Worm (Caenorhabditis elegans) whole organism, L4 larva: ENCODE results near the gene C14F11.7.

Experiments used
- D1046.2 ChIP-seq: fragments of 200-800 bp; sonication (Bioruptor generic); IDR thresholded peaks from 2 replicates; pipeline ENCODE4 v1.3.6; 2022; ENCODE audit warnings: missing genetic modification characterization, missing compliant biosample characterization
- F49E8.2 ChIP-seq: sonication (generic microtip); optimal IDR thresholded peaks from 2 replicates; lab custom pipeline; 2016; ENCODE audit warnings: missing compliant biosample characterization, mild to moderate bottlenecking, missing genetic modification characterization, borderline replicate concordance
- T26A8.4 ChIP-seq: fragments of 200-800 bp; sonication (Bioruptor generic); IDR thresholded peaks from 2 replicates; pipeline ENCODE4 v1.3.6; 2022; ENCODE audit warnings: missing genetic modification characterization, missing compliant biosample characterization
- Y105C5A.15 ChIP-seq: fragments of 200-800 bp; sonication (Bioruptor generic); IDR thresholded peaks from 2 replicates; pipeline ENCODE4 v1.3.6; 2022; ENCODE audit warnings: missing genetic modification characterization, missing compliant biosample characterization
- Y48G9A.11 ChIP-seq: fragments of 200-800 bp; sonication (Bioruptor generic); IDR thresholded peaks from 2 replicates; pipeline ENCODE4 v1.3.6; 2022; ENCODE audit warnings: missing genetic modification reagents, missing genetic modification characterization, missing compliant biosample characterization
- aha-1 ChIP-seq: fragments of 150-350 bp; peaks from one replicate; lab custom pipeline; 2014; ENCODE audit warnings: missing biosample characterization, missing genetic modification characterization
- cey-2 ChIP-seq: sonication (generic microtip); optimal IDR thresholded peaks from 3 replicates; lab custom pipeline; 2017; ENCODE audit warnings: missing genetic modification characterization, mild to moderate bottlenecking, missing compliant biosample characterization, antibody characterized with exemption, borderline replicate concordance; ENCODE audit not compliant: insufficient read depth
- daf-12 ChIP-seq: fragments of 150-350 bp; optimal IDR thresholded peaks from 2 replicates; lab custom pipeline; 2014; ENCODE audit warnings: missing biosample characterization, missing genetic modification reagents, missing genetic modification characterization
- daf-16 ChIP-seq, 3 experiments: sonication (generic microtip); optimal IDR thresholded peaks; 2 replicates each; lab custom pipeline; 2016 to 2017; ENCODE audit warnings: missing genetic modification characterization in 3 of 3, missing genetic modification reagents in 3 of 3, mild to moderate bottlenecking in 2 of 3, missing compliant biosample characterization in 2 of 3, missing biosample characterization in 1 of 3, moderate library complexity in 1 of 3
- daf-19 ChIP-seq: fragments of 200-800 bp; sonication (Bioruptor generic); conservative IDR thresholded peaks from 2 replicates; pipeline ENCODE4 v1.3.6; 2022; ENCODE audit warnings: missing genetic modification characterization, missing compliant biosample characterization
- dmd-6 ChIP-seq: fragments of 200-800 bp; sonication (Bioruptor generic); IDR thresholded peaks from 2 replicates; pipeline ENCODE4 v1.3.6; 2022; ENCODE audit warnings: missing genetic modification reagents, missing genetic modification characterization, missing compliant biosample characterization
- dmd-8 ChIP-seq: fragments of 200-800 bp; sonication (Bioruptor generic); IDR thresholded peaks from 2 replicates; pipeline ENCODE4 v1.3.6; 2022; ENCODE audit warnings: missing genetic modification characterization, missing compliant biosample characterization
- dmd-9 ChIP-seq: fragments of 200-800 bp; sonication (Bioruptor generic); IDR thresholded peaks from 2 replicates; pipeline ENCODE4 v1.3.6; 2022; ENCODE audit warnings: missing genetic modification reagents, missing genetic modification characterization, missing compliant biosample characterization
- dpl-1 ChIP-seq: fragments of 150-350 bp; optimal IDR thresholded peaks from 2 replicates; lab custom pipeline; 2014; ENCODE audit warnings: missing biosample characterization, missing genetic modification reagents, missing genetic modification characterization
- duxl-1 ChIP-seq: sonication (generic microtip); optimal IDR thresholded peaks from 2 replicates; lab custom pipeline; 2016; ENCODE audit warnings: mild to moderate bottlenecking, missing genetic modification characterization, moderate library complexity, missing compliant biosample characterization; ENCODE audit not compliant: poor library complexity
- dve-1 ChIP-seq: sonication (generic microtip); optimal IDR thresholded peaks from 2 replicates; lab custom pipeline; 2017; ENCODE audit warnings: antibody characterized with exemption, mild to moderate bottlenecking, missing genetic modification characterization, missing compliant biosample characterization; ENCODE audit not compliant: insufficient read depth
- egl-27 ChIP-seq: sonication (generic microtip); optimal IDR thresholded peaks from 3 replicates; lab custom pipeline; 2017; ENCODE audit warnings: missing biosample characterization, missing genetic modification reagents, missing genetic modification characterization
- gei-8 ChIP-seq: fragments of 200-800 bp; sonication (Bioruptor generic); optimal IDR thresholded peaks from 2 replicates; lab custom pipeline; 2018; ENCODE audit warnings: mild to moderate bottlenecking, missing genetic modification characterization, missing compliant biosample characterization
- hlh-11 ChIP-seq: fragments of 200-800 bp; sonication (Bioruptor generic); optimal IDR thresholded peaks from 2 replicates; lab custom pipeline; 2018; ENCODE audit warnings: mild to moderate bottlenecking, missing genetic modification characterization, missing compliant biosample characterization
- hlh-30 ChIP-seq: sonication (generic microtip); optimal IDR thresholded peaks from 2 replicates; lab custom pipeline; 2017; ENCODE audit warnings: antibody characterized with exemption, mild to moderate bottlenecking, missing genetic modification characterization, missing compliant biosample characterization; ENCODE audit not compliant: insufficient read depth
- lin-1 ChIP-seq: fragments of 200-800 bp; sonication (Bioruptor generic); IDR thresholded peaks from 2 replicates; pipeline ENCODE4 v1.3.6; 2022; ENCODE audit warnings: missing genetic modification reagents, missing genetic modification characterization, missing compliant biosample characterization
- lin-15B ChIP-seq: fragments of 150-350 bp; sonication (generic microtip); optimal IDR thresholded peaks from 3 replicates; lab custom pipeline; 2014; ENCODE audit warnings: missing biosample characterization, missing genetic modification characterization
- lin-38 ChIP-seq: fragments of 200-800 bp; sonication (Bioruptor generic); IDR thresholded peaks from 2 replicates; pipeline ENCODE4 v1.3.6; 2022; ENCODE audit warnings: missing genetic modification reagents, missing genetic modification characterization, missing compliant biosample characterization
- lsy-2 ChIP-seq, 2 experiments: fragments of 150-350 bp in 1 of 2; sonication (generic microtip) in 1 of 2; optimal IDR thresholded peaks; 2 replicates each; lab custom pipeline; 2014 to 2017; ENCODE audit warnings: missing biosample characterization in 2 of 2, missing genetic modification characterization in 2 of 2
- madf-9 ChIP-seq: fragments of 200-800 bp; sonication (Bioruptor generic); conservative IDR thresholded peaks from 2 replicates; pipeline ENCODE4 v1.3.6; 2022; ENCODE audit warnings: missing genetic modification reagents, missing genetic modification characterization, missing compliant biosample characterization
- mdt-29 ChIP-seq: fragments of 200-800 bp; sonication (Bioruptor generic); IDR thresholded peaks from 2 replicates; pipeline ENCODE4 v1.3.6; 2022; ENCODE audit warnings: missing genetic modification reagents, missing genetic modification characterization, missing compliant biosample characterization
- mep-1 ChIP-seq: fragments of 150-350 bp; sonication (generic microtip); optimal IDR thresholded peaks from 3 replicates; lab custom pipeline; 2014; ENCODE audit warnings: missing biosample characterization, missing genetic modification characterization
- mes-2 ChIP-seq: sonication (generic microtip); optimal IDR thresholded peaks from 2 replicates; lab custom pipeline; 2016; ENCODE audit warnings: missing genotype, mild to moderate bottlenecking, missing genetic modification characterization, missing compliant biosample characterization; ENCODE audit not compliant: poor library complexity, severe bottlenecking
- mxl-3 ChIP-seq: fragments of 200-800 bp; sonication (Bioruptor generic); optimal IDR thresholded peaks from 2 replicates; lab custom pipeline; 2018; ENCODE audit warnings: mild to moderate bottlenecking, missing genetic modification characterization, missing compliant biosample characterization
- nhr-102 ChIP-seq: sonication (generic microtip); optimal IDR thresholded peaks from 2 replicates; lab custom pipeline; 2016; ENCODE audit warnings: mild to moderate bottlenecking, missing genetic modification characterization, moderate library complexity, missing compliant biosample characterization
- nhr-28 ChIP-seq: fragments of 150-350 bp; optimal IDR thresholded peaks from 2 replicates; lab custom pipeline; 2014; ENCODE audit warnings: missing biosample characterization, missing genetic modification characterization
- nhr-48 ChIP-seq: sonication (generic microtip); optimal IDR thresholded peaks from 2 replicates; lab custom pipeline; 2016; ENCODE audit warnings: mild to moderate bottlenecking, missing genetic modification characterization, missing compliant biosample characterization
- nhr-76 ChIP-seq: fragments of 150-350 bp; optimal IDR thresholded peaks from 2 replicates; lab custom pipeline; 2014; ENCODE audit warnings: missing biosample characterization, missing genetic modification characterization
- nhr-77 ChIP-seq: fragments of 150-350 bp; optimal IDR thresholded peaks from 2 replicates; lab custom pipeline; 2014; ENCODE audit warnings: missing biosample characterization, missing genetic modification characterization
- pqm-1 ChIP-seq: sonication (generic microtip); optimal IDR thresholded peaks from 2 replicates; lab custom pipeline; 2017; ENCODE audit warnings: missing biosample characterization, missing genetic modification characterization
- skn-1 ChIP-seq: fragments of 150-350 bp; optimal IDR thresholded peaks from 2 replicates; lab custom pipeline; 2014; ENCODE audit warnings: missing biosample characterization, missing genetic modification characterization
- snpc-4 ChIP-seq: fragments of 150-350 bp; optimal IDR thresholded peaks from 2 replicates; lab custom pipeline; 2014; ENCODE audit warnings: missing biosample characterization, missing genetic modification characterization
- tra-1 ChIP-seq: fragments of 200-800 bp; sonication (Bioruptor generic); IDR thresholded peaks from 2 replicates; pipeline ENCODE4 v1.3.6; 2022; ENCODE audit warnings: missing genetic modification reagents, missing genetic modification characterization, missing compliant biosample characterization
- unc-130 ChIP-seq: sonication (generic microtip); optimal IDR thresholded peaks from 2 replicates; lab custom pipeline; 2016; ENCODE audit warnings: missing genetic modification reagents, missing genetic modification characterization, missing compliant biosample characterization
- unc-62 ChIP-seq, 3 experiments: fragments of 150-350 bp in 1 of 3; sonication (generic microtip); optimal IDR thresholded peaks in 2 of 3; peaks in 1 of 3; 1 replicate in 1 of 3; 2 replicates in 2 of 3; lab custom pipeline; 2014 to 2017; ENCODE audit warnings: missing biosample characterization in 3 of 3, missing genetic modification characterization in 3 of 3, missing genetic modification reagents in 3 of 3, missing genotype in 1 of 3
- zfp-2 ChIP-seq: sonication (generic microtip); optimal IDR thresholded peaks from 2 replicates; lab custom pipeline; 2016; ENCODE audit warnings: mild to moderate bottlenecking, missing genetic modification characterization, missing compliant biosample characterization
- ztf-11 ChIP-seq: fragments of 150-350 bp; optimal IDR thresholded peaks from 2 replicates; lab custom pipeline; 2014; ENCODE audit warnings: missing biosample characterization, missing genetic modification characterization

Gene C14F11.7

ce11 chrX:6208463-6208862 lies at the start of gene C14F11.7:
C14F11.7 (minus strand) TSS chrX:6208563.
- TF ChIP-seq mep-1 (tag; lab: Kevin White, UChicago) (no peak), F49E8.2 (tag; lab: Kevin White, UChicago) (no peak), ztf-11 (tag; lab: Kevin White, UChicago) (no peak), daf-19 (GFP tag; lab: Robert Waterston, UW) (no peak), nhr-102 (no peak), lin-15B (tag; lab: Kevin White, UChicago) (no peak), daf-12 (no peak), Y48G9A.11 (GFP tag; lab: Robert Waterston, UW) (no peak), cey-2 (tag; lab: Kevin White, UChicago) (no peak)

ce11 chrX:6256969-6257368 lies 48.6 kb upstream of the C14F11.7 start:
- TF ChIP-seq nhr-28 (tag; lab: Kevin White, UChicago) (peak; percentile 32), dve-1 (tag; lab: Kevin White, UChicago) (peak; percentile 70), unc-62 (GFP tag; optimal IDR thresholded peaks at IDR 0.05 in 1 of 2; lab: Kevin White, UChicago) (no peak), unc-62 (tag; optimal IDR thresholded peaks at IDR 0.05; lab: Kevin White, UChicago) (no peak), hlh-30 (peak; percentile 8), daf-16 (GFP tag; optimal IDR thresholded peaks at IDR 0.05; lab: Kevin White, UChicago) (no peak), daf-16 (tag; optimal IDR thresholded peaks at IDR 0.05; lab: Kevin White, UChicago) (peak; percentile 91), nhr-76 (no peak), dmd-9 (GFP tag; lab: Robert Waterston, UW) (no peak), lin-15B (tag; lab: Kevin White, UChicago) (no peak), gei-8 (no peak), aha-1 (tag; lab: Kevin White, UChicago) (peak; percentile 92), Y48G9A.11 (GFP tag; lab: Robert Waterston, UW) (no peak), daf-19 (GFP tag; lab: Robert Waterston, UW) (no peak), mep-1 (tag; lab: Kevin White, UChicago) (no peak), lsy-2 (tag; optimal IDR thresholded peaks at IDR 0.05; lab: Kevin White, UChicago) (peak in 1 of 2 experiments; percentile 8), hlh-11 (tag; lab: Kevin White, UChicago) (peak; percentile 4)

ce11 chrX:6256430-6256829 lies 48.1 kb upstream of the C14F11.7 start:
- TF ChIP-seq nhr-77 (tag; lab: Kevin White, UChicago): peak; percentile 35
- TF ChIP-seq nhr-48: peak; percentile 17
- TF ChIP-seq D1046.2: no peak
- TF ChIP-seq mxl-3 (GFP tag; lab: Kevin White, UChicago): no peak
- no peak for TF ChIP-seq daf-12
- TF ChIP-seq dpl-1 (GFP tag; lab: Kevin White, UChicago): no peak
- no peak for TF ChIP-seq Y105C5A.15 (GFP tag; lab: Robert Waterston, UW)
- 0 out of 2 replicates have a peak, but pooled peaks have one; percentile 14 for TF ChIP-seq T26A8.4 (GFP tag; lab: Robert Waterston, UW)
- no peak for TF ChIP-seq F49E8.2 (tag; lab: Kevin White, UChicago)
- TF ChIP-seq daf-19 (GFP tag; lab: Robert Waterston, UW): no peak
- TF ChIP-seq nhr-28 (tag; lab: Kevin White, UChicago): peak; percentile 64
- peak; percentile 68 for TF ChIP-seq aha-1 (tag; lab: Kevin White, UChicago)
- TF ChIP-seq hlh-11 (tag; lab: Kevin White, UChicago): peak; percentile 63
- peak; percentile 80 for TF ChIP-seq dmd-6 (GFP tag; lab: Robert Waterston, UW)
- no peak for TF ChIP-seq skn-1 (tag; lab: Kevin White, UChicago)
- TF ChIP-seq egl-27: no peak
- TF ChIP-seq mep-1 (tag; lab: Kevin White, UChicago): no peak
- TF ChIP-seq dmd-8 (GFP tag; lab: Robert Waterston, UW): no peak
- TF ChIP-seq daf-16 (GFP tag; optimal IDR thresholded peaks at IDR 0.05; lab: Kevin White, UChicago): no peak
- TF ChIP-seq daf-16 (tag; optimal IDR thresholded peaks at IDR 0.05; lab: Kevin White, UChicago): peak; percentile 47
- no peak for TF ChIP-seq zfp-2 (tag; lab: Kevin White, UChicago)
- TF ChIP-seq duxl-1 (tag; lab: Kevin White, UChicago): no peak
- 0 out of 2 replicates have a peak, but pooled peaks have one; percentile 35 for TF ChIP-seq tra-1
- no peak for TF ChIP-seq Y48G9A.11 (GFP tag; lab: Robert Waterston, UW)
- peak; percentile 42 for TF ChIP-seq lin-1 (GFP tag; lab: Robert Waterston, UW)
- TF ChIP-seq hlh-30: peak; percentile 59
- TF ChIP-seq lin-38 (GFP tag; lab: Robert Waterston, UW): no peak
- TF ChIP-seq mdt-29: 0 out of 2 replicates have a peak, but pooled peaks have one; percentile 14
- TF ChIP-seq pqm-1 (tag; lab: Kevin White, UChicago): peak; percentile 62
- TF ChIP-seq snpc-4 (tag; lab: Kevin White, UChicago): no peak
- TF ChIP-seq unc-130: no peak
- peak in 1 of 2 experiments; percentile 56 for TF ChIP-seq unc-62 (GFP tag; optimal IDR thresholded peaks at IDR 0.05 in 1 of 2; lab: Kevin White, UChicago)
- no peak for TF ChIP-seq unc-62 (tag; optimal IDR thresholded peaks at IDR 0.05; lab: Kevin White, UChicago)
- TF ChIP-seq dve-1 (tag; lab: Kevin White, UChicago): peak; percentile 74
- peak; percentile 40 for TF ChIP-seq mes-2 (tag; lab: Kevin White, UChicago)
- no peak for TF ChIP-seq madf-9 (GFP tag; lab: Robert Waterston, UW)
